Fruit fly (Drosophila melanogaster): ENCODE measurements around the gene beta-PheRS.

beta-PheRS gene

dm6 chr3R:24264414-24265363, 12.2 kb upstream of the beta-PheRS start (continued):
- TF ChIP-seq tio (GFP tag; optimal IDR thresholded peaks at IDR 0.05) (no peak), bbx (GFP tag; IDR thresholded peaks at IDR 0.05; ENCODE audit: partially characterized antibody) (peak; percentile 18; the same call in 1 of the 2 replicates), Six4 (GFP tag; optimal IDR thresholded peaks at IDR 0.05) (no peak), Sin3A (optimal IDR thresholded peaks at IDR 0.05) (no peak), CG11696 (GFP tag; IDR thresholded peaks at IDR 0.05) (no peak; the same call in 1 of the 2 replicates), CG31388 (GFP tag; optimal IDR thresholded peaks at IDR 0.05) (no peak), eve (GFP tag; optimal IDR thresholded peaks at IDR 0.05) (peak in 1 of 2 experiments; percentile 16), Bdp1 (GFP tag; optimal IDR thresholded peaks at IDR 0.05) (peak; percentile 97), scrt (GFP tag; optimal IDR thresholded peaks at IDR 0.05) (peak; percentile 96), HHEX (GFP tag; optimal IDR thresholded peaks at IDR 0.05) (peak; percentile 25), CG7963 (GFP tag; IDR thresholded peaks at IDR 0.05; ENCODE audit: partially characterized antibody) (no peak), CG42726 (GFP tag; IDR thresholded peaks at IDR 0.05; ENCODE audit: partially characterized antibody) (peak; percentile 68; the same call in 1 of the 2 replicates), CG13287 (GFP tag; IDR thresholded peaks at IDR 0.05; ENCODE audit: partially characterized antibody) (peak; percentile 6; the same call in 1 of the 2 replicates), gcm2 (GFP tag; optimal IDR thresholded peaks at IDR 0.05) (no peak), Med (GFP tag) (peak; percentile 51), ken (GFP tag; IDR thresholded peaks at IDR 0.05) (no peak), CG4707 (GFP tag; optimal IDR thresholded peaks at IDR 0.05) (no peak), Gug (GFP tag; IDR thresholded peaks at IDR 0.05) (no peak)

dm6 chr3R:24263588-24264413, 11.3 kb upstream of the beta-PheRS start:
- no peak for TF ChIP-seq lmd (GFP tag; IDR thresholded peaks at IDR 0.05)
- no peak for TF ChIP-seq CG1603 (tag; optimal IDR thresholded peaks at IDR 0.05)
- no peak for TF ChIP-seq CG1832 (GFP tag; optimal IDR thresholded peaks at IDR 0.05)
- TF ChIP-seq CG7271 (tag; optimal IDR thresholded peaks at IDR 0.05) = no peak
- no peak for TF ChIP-seq CG5953 (GFP tag; IDR thresholded peaks at IDR 0.05)
- TF ChIP-seq sna (GFP tag; IDR thresholded peaks at IDR 0.05; ENCODE audit: partially characterized antibody) = no peak
- no peak for TF ChIP-seq CG31224 (GFP tag; IDR thresholded peaks at IDR 0.05)
- peak; percentile 65 for TF ChIP-seq abd-A (tag; optimal IDR thresholded peaks at IDR 0.05)
- no peak for TF ChIP-seq bbx (GFP tag; IDR thresholded peaks at IDR 0.05; ENCODE audit: partially characterized antibody)
- no peak for TF ChIP-seq CG10366 (GFP tag; IDR thresholded peaks at IDR 0.05)
- TF ChIP-seq tin (GFP tag; optimal IDR thresholded peaks at IDR 0.05) = no peak
- TF ChIP-seq CG17385 (GFP tag; optimal IDR thresholded peaks at IDR 0.05) = no peak
- no peak for TF ChIP-seq Dad (GFP tag; optimal IDR thresholded peaks at IDR 0.05)
- TF ChIP-seq aop (GFP tag; IDR thresholded peaks at IDR 0.05) = no peak
- no peak for TF ChIP-seq CG30403 (GFP tag; optimal IDR thresholded peaks at IDR 0.05)
- no peak for TF ChIP-seq Dref (GFP tag; IDR thresholded peaks at IDR 0.05)
- no peak; the same call in 1 of the 2 replicates for TF ChIP-seq CG42726 (GFP tag; IDR thresholded peaks at IDR 0.05; ENCODE audit: partially characterized antibody)
- no peak for TF ChIP-seq lilli (GFP tag; optimal IDR thresholded peaks at IDR 0.05)
- no peak for TF ChIP-seq Doc2 (GFP tag; IDR thresholded peaks at IDR 0.05)
- no peak for TF ChIP-seq CHES-1-like (GFP tag; optimal IDR thresholded peaks at IDR 0.05)
- TF ChIP-seq nmo (GFP tag; optimal IDR thresholded peaks at IDR 0.05) = no peak
- no peak for TF ChIP-seq CG1529 (GFP tag; optimal IDR thresholded peaks at IDR 0.05)
- no peak for TF ChIP-seq Dfd (GFP tag; optimal IDR thresholded peaks at IDR 0.05)
- TF ChIP-seq ash1 (GFP tag; optimal IDR thresholded peaks at IDR 0.05) = no peak
- TF ChIP-seq hkb (optimal IDR thresholded peaks at IDR 0.05) = no peak
- 0 out of 2 replicates have a peak, but pooled peaks have one; percentile 9 for TF ChIP-seq hkb (GFP tag; IDR thresholded peaks at IDR 0.05)
- no peak for TF ChIP-seq ranshi (GFP tag; IDR thresholded peaks at IDR 0.05)
- TF ChIP-seq D19B (GFP tag; optimal IDR thresholded peaks at IDR 0.05) = peak; percentile 82
- TF ChIP-seq Asciz (GFP tag; optimal IDR thresholded peaks at IDR 0.05) = no peak
- no peak for TF ChIP-seq Meics (GFP tag; optimal IDR thresholded peaks at IDR 0.05)
- no peak for TF ChIP-seq CG12104 (GFP tag; optimal IDR thresholded peaks at IDR 0.05)

Measured in whole organism, embryonic.